Fruit fly (Drosophila melanogaster): ENCODE results near the gene aus.
A peak's percentile ranks its signal among the peaks of the same experiment; 100 is the strongest.

The aus gene

dm6 chr3R:21296038-21296727 lies 53.2 kb downstream of the aus start (continued):
- TF ChIP-seq Trl (optimal IDR thresholded peaks at IDR 0.05) (peak; percentile 36 to 64), Trl (GFP tag; optimal IDR thresholded peaks at IDR 0.05) (peak; percentile 50), CG1602 (GFP tag; optimal IDR thresholded peaks at IDR 0.05) (peak; percentile 81), CG6791 (GFP tag; IDR thresholded peaks at IDR 0.05; ENCODE audit: partially characterized antibody) (no peak), CkIIα-i1 (GFP tag; IDR thresholded peaks at IDR 0.05) (no peak), C15 (GFP tag; IDR thresholded peaks at IDR 0.05) (no peak), vfl (GFP tag; optimal IDR thresholded peaks at IDR 0.05) (peak; percentile 33), CG3838 (GFP tag; optimal IDR thresholded peaks at IDR 0.05) (peak; percentile 84), Fer1 (GFP tag; optimal IDR thresholded peaks at IDR 0.05) (peak; percentile 94), salm (tag; optimal IDR thresholded peaks at IDR 0.05) (peak; percentile 53), ranshi (GFP tag; IDR thresholded peaks at IDR 0.05) (no peak), CG12236 (GFP tag; optimal IDR thresholded peaks at IDR 0.05) (peak; percentile 40), tio (GFP tag; optimal IDR thresholded peaks at IDR 0.05) (peak; percentile 85), Adf1 (GFP tag; IDR thresholded peaks at IDR 0.05) (no peak), CG15601 (tag; optimal IDR thresholded peaks at IDR 0.05) (peak; percentile 81), CG4282 (GFP tag; optimal IDR thresholded peaks at IDR 0.05) (no peak), kah (GFP tag; optimal IDR thresholded peaks at IDR 0.05) (peak; percentile 77), lmd (GFP tag; IDR thresholded peaks at IDR 0.05) (no peak), CG30020 (tag; optimal IDR thresholded peaks at IDR 0.05) (peak; percentile 60), crol (GFP tag; IDR thresholded peaks at IDR 0.05) (no peak), CG7271 (tag; optimal IDR thresholded peaks at IDR 0.05) (peak; percentile 47), trh (GFP tag; optimal IDR thresholded peaks at IDR 0.05) (peak; percentile 72), CG11085 (GFP tag; IDR thresholded peaks at IDR 0.05) (no peak), Gsc (GFP tag; IDR thresholded peaks at IDR 0.05) (no peak), CG10366 (GFP tag; IDR thresholded peaks at IDR 0.05) (no peak), Hand (GFP tag; optimal IDR thresholded peaks at IDR 0.05) (peak; percentile 90), BEAF-32 (GFP tag; optimal IDR thresholded peaks at IDR 0.05) (peak; percentile 76), mirr (GFP tag; optimal IDR thresholded peaks at IDR 0.05) (peak; percentile 73), vnd (GFP tag; IDR thresholded peaks at IDR 0.05; ENCODE audit: partially characterized antibody) (no peak), CG1792 (GFP tag; optimal IDR thresholded peaks at IDR 0.05) (peak; percentile 59), ewg (GFP tag; optimal IDR thresholded peaks at IDR 0.05) (peak; percentile 63), usp (GFP tag; optimal IDR thresholded peaks at IDR 0.05) (no peak), CG4707 (GFP tag; optimal IDR thresholded peaks at IDR 0.05) (peak; percentile 57), CG17359 (tag; optimal IDR thresholded peaks at IDR 0.05) (peak; percentile 57), CG17829 (tag; optimal IDR thresholded peaks at IDR 0.05) (peak; percentile 87), CG11696 (GFP tag; IDR thresholded peaks at IDR 0.05) (no peak), gt (GFP tag; IDR thresholded peaks at IDR 0.05) (no peak), yki (optimal IDR thresholded peaks at IDR 0.05) (no peak), Dek (tag; optimal IDR thresholded peaks at IDR 0.05) (peak; percentile 55), CG3726 (GFP tag; IDR thresholded peaks at IDR 0.05) (no peak), CG4617 (GFP tag; optimal IDR thresholded peaks at IDR 0.05; ENCODE audit: borderline replicate concordance) (peak; percentile 28), bab2 (GFP tag; optimal IDR thresholded peaks at IDR 0.05) (peak; percentile 62), chn (GFP tag; optimal IDR thresholded peaks at IDR 0.05) (peak; percentile 75), fd96Cb (tag; optimal IDR thresholded peaks at IDR 0.05) (peak; percentile 83), CG7372 (GFP tag; IDR thresholded peaks at IDR 0.05) (no peak), YL-1 (GFP tag; optimal IDR thresholded peaks at IDR 0.05) (peak; percentile 75), Blimp-1 (GFP tag; optimal IDR thresholded peaks at IDR 0.05) (peak; percentile 84), Dip2 (GFP tag; IDR thresholded peaks at IDR 0.05) (no peak), Spps (tag; optimal IDR thresholded peaks at IDR 0.05) (peak; percentile 20), Opbp (GFP tag; IDR thresholded peaks at IDR 0.05; ENCODE audit: partially characterized antibody) (no peak), Kr (GFP tag; optimal IDR thresholded peaks at IDR 0.05) (no peak)

Measured in whole organism, embryonic.